Worm (Caenorhabditis elegans): ENCODE results near the gene Y43F8B.12.

The Y43F8B.12 gene

DNA sequence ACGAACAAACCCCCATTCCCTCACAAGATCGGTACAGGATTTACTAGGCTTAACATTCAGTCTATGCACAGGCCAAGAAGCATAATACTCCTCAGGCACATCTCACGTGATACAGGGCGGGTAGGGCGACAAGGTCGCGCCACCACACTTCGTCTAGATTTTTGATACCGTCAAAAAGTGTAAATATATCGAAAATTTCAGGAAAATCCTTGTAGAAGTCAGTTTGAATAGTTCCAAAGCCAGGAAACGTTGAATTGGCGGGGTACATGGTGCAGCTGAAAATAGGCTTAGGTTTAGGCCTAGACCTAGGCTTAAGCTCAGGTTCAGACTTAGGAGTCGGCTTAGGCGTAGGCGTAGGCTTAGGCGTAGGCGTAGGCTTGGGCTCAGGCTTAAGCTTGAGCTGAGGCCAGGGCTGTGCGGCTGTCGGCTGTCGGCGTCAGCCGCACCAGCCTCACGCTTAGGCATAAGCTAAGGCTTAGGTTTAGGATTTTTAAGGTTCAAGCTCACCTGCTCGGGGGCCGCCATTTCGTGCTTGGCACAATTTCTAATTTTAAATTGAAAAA is 37.8 kb upstream of the Y43F8B.12 start:
- TF ChIP-seq xnd-1 (tag; optimal IDR thresholded peaks at IDR 0.05), result no peak
- peak; percentile 63 for TF ChIP-seq F52B5.7 (tag; optimal IDR thresholded peaks at IDR 0.05)
- no peak for TF ChIP-seq akir-1 (GFP tag; optimal IDR thresholded peaks at IDR 0.05)
- TF ChIP-seq egl-18 (GFP tag; IDR thresholded peaks at IDR 0.05), result no peak
- no peak for TF ChIP-seq ceh-58 (GFP tag; IDR thresholded peaks at IDR 0.05)
- TF ChIP-seq aptf-3 (GFP tag; IDR thresholded peaks at IDR 0.05), result 0 out of 2 replicates have a peak, but pooled peaks have one; percentile 21
- no peak for TF ChIP-seq madf-8 (GFP tag; conservative IDR thresholded peaks at IDR 0.05)
- TF ChIP-seq pbrm-1 (GFP tag; IDR thresholded peaks at IDR 0.05), result no peak
- no peak for TF ChIP-seq lin-54 (GFP tag; optimal IDR thresholded peaks at IDR 0.05)
- no peak for TF ChIP-seq bed-1 (GFP tag; IDR thresholded peaks at IDR 0.05)
- TF ChIP-seq chd-7 (tag; optimal IDR thresholded peaks at IDR 0.05), result peak; percentile 49
- 0 out of 2 replicates have a peak, but pooled peaks have one; percentile 10 for TF ChIP-seq bed-2 (GFP tag; IDR thresholded peaks at IDR 0.05)
- no peak; the same call in 1 of the 2 replicates for TF ChIP-seq mcd-1 (GFP tag; IDR thresholded peaks at IDR 0.05)
- no peak for TF ChIP-seq mxl-1 (tag; optimal IDR thresholded peaks at IDR 0.05)
- TF ChIP-seq C17E4.6 (GFP tag; IDR thresholded peaks at IDR 0.05), result 0 out of 2 replicates have a peak, but pooled peaks have one; percentile 10
- TF ChIP-seq atf-7 (tag; optimal IDR thresholded peaks at IDR 0.05), result no peak
- TF ChIP-seq ceh-40 (GFP tag; IDR thresholded peaks at IDR 0.05), result no peak
- TF ChIP-seq zim-3 (tag; optimal IDR thresholded peaks at IDR 0.05), result peak; percentile 52
- no peak for TF ChIP-seq nfyb-1 (GFP tag; IDR thresholded peaks at IDR 0.05)
- 0 out of 2 replicates have a peak, but pooled peaks have one; percentile 39 for TF ChIP-seq dox-1 (GFP tag; IDR thresholded peaks at IDR 0.05)
- TF ChIP-seq ztf-6 (GFP tag; IDR thresholded peaks at IDR 0.05), result no peak
- no peak for TF ChIP-seq lag-1 (GFP tag; IDR thresholded peaks at IDR 0.05)
- no peak for TF ChIP-seq tlf-1 (GFP tag; optimal IDR thresholded peaks at IDR 0.05)
- peak; percentile 67; the same call in 1 of the 2 replicates for TF ChIP-seq sea-2 (GFP tag; IDR thresholded peaks at IDR 0.05)
- no peak for TF ChIP-seq Y53F4B.3 (GFP tag; IDR thresholded peaks at IDR 0.05)
- TF ChIP-seq attf-3 (GFP tag; conservative IDR thresholded peaks at IDR 0.05), result peak; percentile 34; the same call in 1 of the 2 replicates
- TF ChIP-seq T26A5.8 (tag; optimal IDR thresholded peaks at IDR 0.05), result no peak
- TF ChIP-seq unc-130 (GFP tag; optimal IDR thresholded peaks at IDR 0.05), result no peak
- peak; percentile 67 for TF ChIP-seq athp-1 (tag; optimal IDR thresholded peaks at IDR 0.05)
- no peak for TF ChIP-seq tbx-9 (tag; optimal IDR thresholded peaks at IDR 0.05; ENCODE audit: borderline replicate concordance)
- peak; percentile 23 for TF ChIP-seq sptf-2 (GFP tag; optimal IDR thresholded peaks at IDR 0.05)
- no peak for TF ChIP-seq hlh-26 (GFP tag; conservative IDR thresholded peaks at IDR 0.05)
- TF ChIP-seq K12H6.12 (tag; optimal IDR thresholded peaks at IDR 0.05), result no peak
- 0 out of 2 replicates have a peak, but pooled peaks have one; percentile 35 for TF ChIP-seq madf-3 (GFP tag; IDR thresholded peaks at IDR 0.05)
- no peak for TF ChIP-seq Y56A3A.18 (GFP tag; IDR thresholded peaks at IDR 0.05)
- TF ChIP-seq rpc-1 (optimal IDR thresholded peaks at IDR 0.05), result no peak
- no peak for TF ChIP-seq rpc-1 (tag; optimal IDR thresholded peaks at IDR 0.05)
- no peak for TF ChIP-seq madf-10 (tag; optimal IDR thresholded peaks at IDR 0.05)
- no peak for TF ChIP-seq F57A8.1 (GFP tag; optimal IDR thresholded peaks at IDR 0.05)
- peak; percentile 28; the same call in 1 of the 2 replicates for TF ChIP-seq hmg-1.2 (GFP tag; IDR thresholded peaks at IDR 0.05)
- peak; percentile 3 for TF ChIP-seq ztf-3 (GFP tag; optimal IDR thresholded peaks at IDR 0.05)
- TF ChIP-seq K11D2.4 (GFP tag; IDR thresholded peaks at IDR 0.05), result no peak
- TF ChIP-seq ekl-4 (GFP tag; IDR thresholded peaks at IDR 0.05), result peak; percentile 46
- TF ChIP-seq mel-28 (tag; optimal IDR thresholded peaks at IDR 0.05; ENCODE audit: borderline replicate concordance), result no peak
- TF ChIP-seq nhr-27 (tag; optimal IDR thresholded peaks at IDR 0.05), result no peak
- peak; percentile 24 for TF ChIP-seq fkh-3 (tag; optimal IDR thresholded peaks at IDR 0.05)
- TF ChIP-seq F57C9.4 (tag; optimal IDR thresholded peaks at IDR 0.05), result no peak
- no peak for TF ChIP-seq lsl-1 (GFP tag; optimal IDR thresholded peaks at IDR 0.05)
- TF ChIP-seq lin-26 (GFP tag; IDR thresholded peaks at IDR 0.05), result 0 out of 2 replicates have a peak, but pooled peaks have one; percentile 44
- no peak for TF ChIP-seq B0261.1 (tag; optimal IDR thresholded peaks at IDR 0.05)
